Fruit fly (Drosophila melanogaster): ENCODE data around the gene AsnS.
A peak's percentile ranks its signal among the peaks of the same experiment; 100 is the strongest.

AsnS gene

dm6 chr3L:21171905-21172304, 1.0 kb upstream of the AsnS start, which contains the start of gene Ac78C (continued):
- TF ChIP-seq Jarid2 (GFP tag; optimal IDR thresholded peaks at IDR 0.05) (peak; percentile 64), CG18599 (GFP tag; optimal IDR thresholded peaks at IDR 0.05) (peak; percentile 96), br (optimal IDR thresholded peaks at IDR 0.05) (no peak), stc (GFP tag; IDR thresholded peaks at IDR 0.05) (peak; percentile 68; the same call in 1 of the 2 replicates), chinmo (GFP tag; IDR thresholded peaks at IDR 0.05; ENCODE audit: partially characterized antibody) (peak; percentile 83; the same call in 3 of the 4 replicates), CG17385 (GFP tag; optimal IDR thresholded peaks at IDR 0.05) (peak; percentile 71), CG6854 (GFP tag; optimal IDR thresholded peaks at IDR 0.05) (peak; percentile 77), CG8089 (GFP tag; optimal IDR thresholded peaks at IDR 0.05) (peak; percentile 77), scrt (GFP tag; optimal IDR thresholded peaks at IDR 0.05) (peak; percentile 100), E2f1 (GFP tag; IDR thresholded peaks at IDR 0.05) (peak; percentile 79), YL-1 (GFP tag; optimal IDR thresholded peaks at IDR 0.05) (no peak), ab (GFP tag; optimal IDR thresholded peaks at IDR 0.05) (peak; percentile 64), Fer1 (GFP tag; optimal IDR thresholded peaks at IDR 0.05) (peak; percentile 96), Tbp (GFP tag; optimal IDR thresholded peaks at IDR 0.05) (no peak), CG16813 (GFP tag; IDR thresholded peaks at IDR 0.05; ENCODE audit: partially characterized antibody) (peak; percentile 55; the same call in 2 of the 3 replicates), CG12071 (GFP tag; optimal IDR thresholded peaks at IDR 0.05) (peak; percentile 95), Sry-δ (GFP tag; optimal IDR thresholded peaks at IDR 0.05) (peak; percentile 32), CG15479 (GFP tag; optimal IDR thresholded peaks at IDR 0.05) (no peak), zen2 (GFP tag; IDR thresholded peaks at IDR 0.05; ENCODE audit: partially characterized antibody) (no peak), Vsx1 (GFP tag; optimal IDR thresholded peaks at IDR 0.05) (peak; percentile 17), CG11696 (GFP tag; IDR thresholded peaks at IDR 0.05) (0 out of 2 replicates have a peak, but pooled peaks have one; percentile 47), CG42726 (GFP tag; IDR thresholded peaks at IDR 0.05; ENCODE audit: partially characterized antibody) (0 out of 2 replicates have a peak, but pooled peaks have one; percentile 29), Dbx (GFP tag; IDR thresholded peaks at IDR 0.05) (peak; percentile 92), CG32767 (GFP tag; IDR thresholded peaks at IDR 0.05) (peak; percentile 77), Awh (GFP tag; IDR thresholded peaks at IDR 0.05) (peak; percentile 84), tll (GFP tag; optimal IDR thresholded peaks at IDR 0.05) (no peak), B-H1 (GFP tag; IDR thresholded peaks at IDR 0.05) (peak; percentile 67), sim (GFP tag; IDR thresholded peaks at IDR 0.05) (no peak), Neu2 (GFP tag; optimal IDR thresholded peaks at IDR 0.05; ENCODE audit: borderline replicate concordance) (peak; percentile 7), HHEX (GFP tag; optimal IDR thresholded peaks at IDR 0.05) (peak; percentile 91)

DNA sequence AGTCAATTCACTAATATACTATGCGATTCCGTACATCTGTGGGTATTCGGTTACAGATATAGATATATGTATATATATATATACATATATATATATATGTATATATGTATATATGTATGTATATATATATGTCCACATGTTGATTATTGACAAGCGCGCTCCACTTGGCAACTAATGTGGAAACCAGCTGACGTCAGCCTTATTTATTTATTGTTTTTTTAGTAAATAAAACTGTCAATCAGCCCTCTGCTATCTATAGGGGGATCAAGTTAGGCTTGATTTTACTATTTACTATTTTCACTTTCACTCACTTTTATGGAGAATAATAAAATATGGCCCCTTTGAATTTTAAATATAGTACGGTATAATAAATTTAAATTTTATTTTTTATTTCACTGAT, 2.0 kb downstream of the AsnS start:
- TF ChIP-seq CG14050 (GFP tag; IDR thresholded peaks at IDR 0.05) (no peak), nom (GFP tag; optimal IDR thresholded peaks at IDR 0.05) (peak; percentile 39)

dm6 chr3L:21175531-21176271, 2.8 kb downstream of the AsnS start:
- peak; percentile 36 for TF ChIP-seq CG2120 (GFP tag; optimal IDR thresholded peaks at IDR 0.05)
- no peak for TF ChIP-seq CG18619 (GFP tag; optimal IDR thresholded peaks at IDR 0.05)
- peak; percentile 58 for TF ChIP-seq knrl (GFP tag; IDR thresholded peaks at IDR 0.05; ENCODE audit: partially characterized antibody)
- TF ChIP-seq sqz (GFP tag; optimal IDR thresholded peaks at IDR 0.05), result peak; percentile 85
- TF ChIP-seq Scr (GFP tag; IDR thresholded peaks at IDR 0.05; ENCODE audit: partially characterized antibody), result peak; percentile 53
- TF ChIP-seq CG17186 (GFP tag; optimal IDR thresholded peaks at IDR 0.05), result peak; percentile 69
- TF ChIP-seq CG12769 (tag; optimal IDR thresholded peaks at IDR 0.05), result peak; percentile 23
- 0 out of 3 replicates have a peak, but pooled peaks have one; percentile 20 for TF ChIP-seq Doc3 (GFP tag; IDR thresholded peaks at IDR 0.05; ENCODE audit: partially characterized antibody)
- TF ChIP-seq crp (GFP tag; optimal IDR thresholded peaks at IDR 0.05), result peak in 1 of 2 experiments; percentile 18
- TF ChIP-seq Abd-B (GFP tag; optimal IDR thresholded peaks at IDR 0.05), result no peak
- no peak for TF ChIP-seq B-H2 (GFP tag; optimal IDR thresholded peaks at IDR 0.05)
- TF ChIP-seq row (GFP tag; IDR thresholded peaks at IDR 0.05), result no peak; the same call in 2 of the 3 replicates
- TF ChIP-seq Max (GFP tag; optimal IDR thresholded peaks at IDR 0.05), result peak; percentile 22
- TF ChIP-seq Myb (GFP tag; optimal IDR thresholded peaks at IDR 0.05), result peak; percentile 99
- TF ChIP-seq Chrac-16 (GFP tag; optimal IDR thresholded peaks at IDR 0.05), result no peak
